Fruit fly (Drosophila melanogaster): Measurements from ENCODE around the gene CG17571.

DNA sequence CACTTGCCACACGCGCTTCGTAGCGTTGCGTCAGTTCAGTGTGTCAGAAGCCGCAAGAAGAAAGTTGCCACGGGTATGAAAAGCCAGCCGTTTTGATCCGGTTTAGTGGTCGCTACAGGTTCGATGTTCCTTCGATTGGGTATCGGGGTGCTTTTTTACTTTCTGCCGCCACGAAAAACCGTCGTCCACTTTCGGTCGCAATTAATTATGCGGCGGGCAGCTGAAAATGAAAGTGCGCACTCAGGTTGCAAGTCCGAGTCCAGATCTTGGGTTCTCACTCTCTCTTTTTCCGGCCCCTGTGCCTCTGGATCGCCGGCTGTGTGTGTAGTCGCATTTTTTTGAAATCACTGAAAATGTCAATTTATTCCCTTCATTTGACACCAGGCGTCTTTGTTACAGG, 40.0 kb upstream of the CG17571 start:
- TF ChIP-seq CG8478 (optimal IDR thresholded peaks at IDR 0.05) (no peak), pan (optimal IDR thresholded peaks at IDR 0.05) (no peak), Dll (optimal IDR thresholded peaks at IDR 0.05) (no peak), usp (GFP tag; optimal IDR thresholded peaks at IDR 0.05) (no peak), psq (optimal IDR thresholded peaks at IDR 0.05) (no peak)
